Fruit fly (Drosophila melanogaster) whole organism, adult: ENCODE data around the gene Rab9D.
A peak's percentile ranks its signal among the peaks of the same experiment; 100 is the strongest.

Experiments used
- CG11617 ChIP-seq: fragments of 200-800 bp; sonication (Bioruptor generic); optimal IDR thresholded peaks from 2 replicates; lab custom pipeline; 2017; ENCODE audit warnings: mild to moderate bottlenecking, missing biosample characterization, missing genetic modification reagents, missing genetic modification characterization
- CG12768 ChIP-seq: fragments of 200-800 bp; sonication (Bioruptor generic); optimal IDR thresholded peaks from 2 replicates; lab custom pipeline; 2017; ENCODE audit warnings: missing biosample characterization, missing genetic modification characterization, mild to moderate bottlenecking, moderate library complexity, missing genetic modification reagents
- CG14711 ChIP-seq: fragments of 200-800 bp; sonication (Bioruptor generic); optimal IDR thresholded peaks from 2 replicates; lab custom pipeline; 2018; ENCODE audit warnings: missing biosample characterization, mild to moderate bottlenecking, missing genetic modification characterization, moderate library complexity
- CG1620 ChIP-seq: fragments of 200-800 bp; sonication (Bioruptor generic); optimal IDR thresholded peaks from 2 replicates; lab custom pipeline; 2016; ENCODE audit warnings: missing biosample characterization, missing genetic modification characterization
- CG33017 ChIP-seq: fragments of 200-800 bp; sonication (Bioruptor generic); optimal IDR thresholded peaks from 2 replicates; lab custom pipeline; 2018; ENCODE audit warnings: missing biosample characterization, mild to moderate bottlenecking, missing genetic modification characterization, moderate library complexity
- CG5204 ChIP-seq: fragments of 200-800 bp; sonication (Bioruptor generic); optimal IDR thresholded peaks from 2 replicates; lab custom pipeline; 2016; ENCODE audit warnings: missing biosample characterization, missing genetic modification characterization
- CG7045 ChIP-seq: fragments of 200-800 bp; sonication (Bioruptor generic); optimal IDR thresholded peaks from 2 replicates; lab custom pipeline; 2017; ENCODE audit warnings: missing biosample characterization, mild to moderate bottlenecking, missing genetic modification characterization
- CG7101 ChIP-seq: fragments of 200-800 bp; sonication (Bioruptor generic); optimal IDR thresholded peaks from 2 replicates; lab custom pipeline; 2018; ENCODE audit warnings: missing biosample characterization, mild to moderate bottlenecking, missing genetic modification characterization, moderate library complexity
- Clk ChIP-seq: fragments of 200-800 bp; sonication (Bioruptor generic); optimal IDR thresholded peaks from 2 replicates; lab custom pipeline; 2017; ENCODE audit warnings: missing biosample characterization, missing genetic modification characterization
- Crg-1 ChIP-seq: fragments of 200-800 bp; sonication (Bioruptor generic); optimal IDR thresholded peaks from 2 replicates; lab custom pipeline; 2016; ENCODE audit warnings: missing biosample characterization, missing genetic modification characterization
- Hr96 ChIP-seq: fragments of 200-800 bp; sonication (Bioruptor generic); optimal IDR thresholded peaks from 2 replicates; lab custom pipeline; 2016; ENCODE audit warnings: missing biosample characterization, missing genetic modification characterization
- Mnt ChIP-seq: fragments of 200-800 bp; sonication (Bioruptor generic); optimal IDR thresholded peaks from 2 replicates; lab custom pipeline; 2016; ENCODE audit warnings: missing biosample characterization, mild to moderate bottlenecking, missing genetic modification characterization
- bab1 ChIP-seq: fragments of 200-800 bp; sonication (Bioruptor generic); optimal IDR thresholded peaks from 3 replicates; lab custom pipeline; 2019; ENCODE audit warnings: missing biosample characterization, mild to moderate bottlenecking, missing genetic modification characterization, moderate library complexity
- cic ChIP-seq: fragments of 200-800 bp; sonication (Bioruptor generic); optimal IDR thresholded peaks from 2 replicates; lab custom pipeline; 2017; ENCODE audit warnings: missing biosample characterization, mild to moderate bottlenecking, missing genetic modification characterization, moderate library complexity
- cnc ChIP-seq, 2 experiments: fragments of >200 bp; optimal IDR thresholded peaks; 2 replicates each; lab custom pipeline; 2017
- kay ChIP-seq: fragments of 200-800 bp; sonication (Bioruptor generic); peaks from one replicate; lab custom pipeline; 2016; ENCODE audit warnings: missing biosample characterization, missing genetic modification characterization, borderline replicate concordance
- ovo ChIP-seq: fragments of 200-800 bp; sonication (Bioruptor generic); optimal IDR thresholded peaks from 2 replicates; lab custom pipeline; 2016; ENCODE audit warnings: missing biosample characterization, missing genetic modification characterization
- pad ChIP-seq: fragments of 200-800 bp; sonication (Bioruptor generic); optimal IDR thresholded peaks from 3 replicates; lab custom pipeline; 2017; ENCODE audit warnings: missing biosample characterization, missing genetic modification characterization, mild to moderate bottlenecking, moderate library complexity, missing genetic modification reagents
- tj ChIP-seq: fragments of 200-800 bp; sonication (Bioruptor generic); optimal IDR thresholded peaks from 3 replicates; lab custom pipeline; 2017; ENCODE audit warnings: missing biosample characterization, mild to moderate bottlenecking, missing genetic modification characterization, moderate library complexity
- toe ChIP-seq: fragments of 200-800 bp; sonication (Bioruptor generic); optimal IDR thresholded peaks from 2 replicates; lab custom pipeline; 2016; ENCODE audit warnings: missing biosample characterization, missing genetic modification characterization

Rab9D gene

dm6 chrX:10600254-10600916, 11.5 kb downstream of the Rab9D start:
- TF ChIP-seq pad, result peak; percentile 25
- TF ChIP-seq CG1620 (GFP tag; lab: Kevin White, UChicago), result peak; percentile 2
- TF ChIP-seq Mnt (GFP tag; lab: Kevin White, UChicago), result peak; percentile 29
- peak; percentile 58 for TF ChIP-seq bab1 (GFP tag; lab: Kevin White, UChicago)
- no peak for TF ChIP-seq Clk (GFP tag; lab: Kevin White, UChicago)
- TF ChIP-seq CG7045, result no peak
- peak; percentile 54 for TF ChIP-seq CG14711 (tag; lab: Kevin White, UChicago)
- TF ChIP-seq Crg-1, result no peak
- no peak for TF ChIP-seq CG11617 (GFP tag; lab: Kevin White, UChicago)
- TF ChIP-seq CG12768 (GFP tag; lab: Kevin White, UChicago), result no peak
- TF ChIP-seq cic (GFP tag; lab: Kevin White, UChicago), result no peak
- no peak for TF ChIP-seq kay
- TF ChIP-seq ovo (GFP tag; lab: Kevin White, UChicago), result no peak
- peak; percentile 43 for TF ChIP-seq CG7101 (tag; lab: Kevin White, UChicago)
- no peak for TF ChIP-seq Hr96
- TF ChIP-seq cnc (optimal IDR thresholded peaks at IDR 0.05; lab: Kevin White, UChicago), result no peak
- TF ChIP-seq tj (GFP tag; lab: Kevin White, UChicago), result peak; percentile 55
- TF ChIP-seq CG33017 (tag; lab: Kevin White, UChicago), result no peak
- TF ChIP-seq CG5204 (GFP tag; lab: Kevin White, UChicago), result no peak
- TF ChIP-seq toe (GFP tag; lab: Kevin White, UChicago), result no peak

- TF ChIP-seq toe (GFP tag; lab: Kevin White, UChicago) (no peak), Hr96 (peak; percentile 8), cnc (optimal IDR thresholded peaks at IDR 0.05; lab: Kevin White, UChicago) (no peak), CG33017 (tag; lab: Kevin White, UChicago) (no peak), CG14711 (tag; lab: Kevin White, UChicago) (peak; percentile 93), tj (GFP tag; lab: Kevin White, UChicago) (peak; percentile 39), CG11617 (GFP tag; lab: Kevin White, UChicago) (peak; percentile 11), CG12768 (GFP tag; lab: Kevin White, UChicago) (no peak), CG7101 (tag; lab: Kevin White, UChicago) (peak; percentile 40), Clk (GFP tag; lab: Kevin White, UChicago) (no peak), cic (GFP tag; lab: Kevin White, UChicago) (no peak), Mnt (GFP tag; lab: Kevin White, UChicago) (peak; percentile 5), kay (no peak), CG7045 (no peak), CG5204 (GFP tag; lab: Kevin White, UChicago) (no peak), pad (peak; percentile 64), CG1620 (GFP tag; lab: Kevin White, UChicago) (peak; percentile 0), Crg-1 (no peak), bab1 (GFP tag; lab: Kevin White, UChicago) (no peak), ovo (GFP tag; lab: Kevin White, UChicago) (peak; percentile 12)
Observed at dm6 chrX:10601479-10601921, 12.6 kb downstream of the Rab9D start.

dm6 chrX:10602057-10602764, 13.3 kb downstream of the Rab9D start, which contains the start of gene CG1628:
CG1628 (minus strand) TSS chrX:10602714.
- TF ChIP-seq tj (GFP tag; lab: Kevin White, UChicago) (no peak), CG12768 (GFP tag; lab: Kevin White, UChicago) (no peak), Crg-1 (no peak), Mnt (GFP tag; lab: Kevin White, UChicago) (no peak), CG7101 (tag; lab: Kevin White, UChicago) (no peak), cic (GFP tag; lab: Kevin White, UChicago) (no peak), CG11617 (GFP tag; lab: Kevin White, UChicago) (no peak), Clk (GFP tag; lab: Kevin White, UChicago) (no peak), pad (no peak), CG7045 (no peak), ovo (GFP tag; lab: Kevin White, UChicago) (no peak), Hr96 (no peak), toe (GFP tag; lab: Kevin White, UChicago) (no peak), bab1 (GFP tag; lab: Kevin White, UChicago) (no peak), CG33017 (tag; lab: Kevin White, UChicago) (no peak)

- no peak for TF ChIP-seq cic (GFP tag; lab: Kevin White, UChicago)
- TF ChIP-seq Hr96, result no peak
- no peak for TF ChIP-seq CG5204 (GFP tag; lab: Kevin White, UChicago)
- no peak for TF ChIP-seq CG7045
- no peak for TF ChIP-seq Mnt (GFP tag; lab: Kevin White, UChicago)
- TF ChIP-seq CG14711 (tag; lab: Kevin White, UChicago), result no peak
- TF ChIP-seq kay, result no peak
- TF ChIP-seq CG12768 (GFP tag; lab: Kevin White, UChicago), result no peak
- TF ChIP-seq CG1620 (GFP tag; lab: Kevin White, UChicago), result no peak
- no peak for TF ChIP-seq bab1 (GFP tag; lab: Kevin White, UChicago)
- TF ChIP-seq pad, result no peak
Observed at dm6 chrX:10606889-10607478, 18.1 kb downstream of the Rab9D start.

dm6 chrX:10607629-10608028, 18.7 kb downstream of the Rab9D start:
- no peak for TF ChIP-seq cnc (optimal IDR thresholded peaks at IDR 0.05; lab: Kevin White, UChicago)
- no peak for TF ChIP-seq Crg-1
- TF ChIP-seq toe (GFP tag; lab: Kevin White, UChicago), result no peak
- no peak for TF ChIP-seq CG7101 (tag; lab: Kevin White, UChicago)
- TF ChIP-seq CG11617 (GFP tag; lab: Kevin White, UChicago), result no peak
- TF ChIP-seq cic (GFP tag; lab: Kevin White, UChicago), result no peak
- TF ChIP-seq ovo (GFP tag; lab: Kevin White, UChicago), result no peak
- TF ChIP-seq CG12768 (GFP tag; lab: Kevin White, UChicago), result no peak
- no peak for TF ChIP-seq Clk (GFP tag; lab: Kevin White, UChicago)
